Fruit fly (Drosophila melanogaster) S2 (cell line): ENCODE measurements around the gene Phlpp.

Experiments used
- CG8478 ChIP-seq: fragments of >200 bp; optimal IDR thresholded peaks from 2 replicates; lab custom pipeline; 2018
- CTCF ChIP-seq, 2 experiments: fragments of >200 bp; optimal IDR thresholded peaks; 2 replicates each; lab custom pipeline; 2018

Phlpp gene

DNA sequence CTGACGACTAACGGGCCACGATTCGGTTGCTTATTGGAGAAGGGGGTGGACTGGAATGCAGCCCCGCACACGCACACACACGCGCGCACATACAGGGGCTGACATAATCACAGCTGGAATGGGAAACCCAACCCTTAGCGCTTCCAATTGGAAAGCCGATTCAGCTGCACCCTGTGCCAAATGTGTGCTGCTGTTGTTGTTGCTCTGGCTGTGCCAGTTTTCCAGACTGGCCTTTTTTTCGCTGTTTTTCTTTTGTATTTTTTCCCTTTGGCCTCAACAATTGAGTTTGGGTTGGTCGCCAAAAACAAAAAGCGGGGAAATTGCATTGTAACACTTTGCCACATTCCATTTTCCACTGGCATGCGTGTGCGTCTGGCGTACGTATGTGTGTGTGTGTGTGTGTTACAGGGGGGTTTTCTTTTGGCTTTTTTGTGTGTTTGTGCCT, 24.4 kb downstream of the Phlpp start:
- TF ChIP-seq CG8478 (no peak), CTCF (optimal IDR thresholded peaks at IDR 0.05; lab: Kevin White, UChicago) (no peak)

- TF ChIP-seq CG8478 = no peak
- TF ChIP-seq CTCF (optimal IDR thresholded peaks at IDR 0.05; lab: Kevin White, UChicago) = no peak
Measured at dm6 chr2L:19088895-19089294, 30.0 kb downstream of the Phlpp start.

DNA sequence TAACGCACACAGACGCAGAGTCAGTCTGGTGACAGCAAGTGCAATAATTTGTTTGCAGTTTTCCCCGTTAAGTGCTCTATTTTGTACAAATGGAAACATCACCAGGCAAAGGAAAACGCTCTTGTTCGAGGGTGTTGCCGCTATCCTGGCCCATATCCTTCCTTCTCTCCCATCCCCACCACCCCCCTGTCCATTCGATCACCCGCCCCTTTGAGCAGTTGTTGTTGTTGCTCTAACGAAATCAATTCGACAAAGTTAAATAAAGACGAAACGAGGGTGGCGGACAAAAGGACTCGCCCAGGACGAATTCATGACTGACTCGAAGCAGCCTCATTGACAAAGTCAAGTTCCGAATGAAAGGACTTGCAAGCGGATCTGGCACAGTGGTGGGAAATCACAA, 30.5 kb downstream of the Phlpp start:
- TF ChIP-seq CG8478 = no peak
- no peak for TF ChIP-seq CTCF (optimal IDR thresholded peaks at IDR 0.05; lab: Kevin White, UChicago)

DNA sequence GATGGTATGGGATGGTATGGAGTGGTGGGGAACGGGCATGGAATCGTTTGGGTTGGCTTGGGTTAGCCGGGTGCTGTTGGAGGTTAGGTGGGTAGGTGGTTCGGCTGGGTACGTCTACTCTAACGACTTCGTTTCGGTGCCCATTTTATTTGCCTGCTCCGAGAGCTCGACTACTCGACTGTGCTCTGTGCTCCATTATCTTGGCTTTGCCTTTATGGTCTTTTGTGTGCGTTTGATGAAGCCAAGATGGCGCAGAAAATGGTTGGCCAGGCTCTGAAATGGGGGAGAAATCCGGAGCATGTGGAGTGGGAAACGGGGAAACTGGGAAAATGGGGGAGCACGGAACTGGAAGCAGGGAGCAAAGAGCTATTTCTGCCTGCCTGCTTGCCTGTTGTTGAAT, 34.9 kb downstream of the Phlpp start:
- TF ChIP-seq CTCF (optimal IDR thresholded peaks at IDR 0.05; lab: Kevin White, UChicago) (no peak), CG8478 (no peak)

dm6 chr2L:19096361-19096760, 37.4 kb downstream of the Phlpp start:
- TF ChIP-seq CG8478 (no peak), CTCF (optimal IDR thresholded peaks at IDR 0.05; lab: Kevin White, UChicago) (no peak)

- no peak for TF ChIP-seq CTCF (optimal IDR thresholded peaks at IDR 0.05; lab: Kevin White, UChicago)
- TF ChIP-seq CG8478 = no peak
Measured at dm6 chr2L:19097374-19097773, 38.4 kb downstream of the Phlpp start.

DNA sequence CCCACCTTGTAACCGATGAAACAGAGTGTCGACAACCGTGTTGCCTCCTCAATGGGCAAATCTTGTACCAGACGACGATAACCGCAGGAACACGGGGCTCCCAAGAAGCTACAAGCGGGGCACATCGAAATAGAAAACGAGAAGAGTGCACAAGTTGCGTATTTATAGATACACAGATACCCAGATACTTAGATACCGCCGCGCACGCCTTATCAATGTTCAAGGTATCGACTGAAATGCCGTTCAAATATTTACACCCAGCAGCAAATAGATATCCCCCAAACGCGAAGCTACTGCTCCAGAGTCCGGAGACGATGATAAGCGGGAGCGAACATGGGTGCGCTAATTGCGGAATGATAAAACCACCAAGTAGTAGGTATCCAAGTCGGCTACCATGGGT, 39.7 kb downstream of the Phlpp start:
- TF ChIP-seq CTCF (optimal IDR thresholded peaks at IDR 0.05; lab: Kevin White, UChicago) (no peak), CG8478 (no peak)

- TF ChIP-seq CG8478 = no peak
- no peak for TF ChIP-seq CTCF (optimal IDR thresholded peaks at IDR 0.05; lab: Kevin White, UChicago)
Measured at dm6 chr2L:19101744-19102143, 42.8 kb downstream of the Phlpp start, which contains the start of the genes CG17344 and CG43731. CG17344 (plus strand) TSS chr2L:19102044. CG43731 (plus strand) TSS chr2L:19102044.

dm6 chr2L:19103176-19103921, 44.4 kb downstream of the Phlpp start:
- TF ChIP-seq CTCF (optimal IDR thresholded peaks at IDR 0.05; lab: Kevin White, UChicago) (no peak), CG8478 (no peak)

dm6 chr2L:19104383-19104782, 45.5 kb downstream of the Phlpp start:
- TF ChIP-seq CTCF (optimal IDR thresholded peaks at IDR 0.05; lab: Kevin White, UChicago) = no peak
- no peak for TF ChIP-seq CG8478

DNA sequence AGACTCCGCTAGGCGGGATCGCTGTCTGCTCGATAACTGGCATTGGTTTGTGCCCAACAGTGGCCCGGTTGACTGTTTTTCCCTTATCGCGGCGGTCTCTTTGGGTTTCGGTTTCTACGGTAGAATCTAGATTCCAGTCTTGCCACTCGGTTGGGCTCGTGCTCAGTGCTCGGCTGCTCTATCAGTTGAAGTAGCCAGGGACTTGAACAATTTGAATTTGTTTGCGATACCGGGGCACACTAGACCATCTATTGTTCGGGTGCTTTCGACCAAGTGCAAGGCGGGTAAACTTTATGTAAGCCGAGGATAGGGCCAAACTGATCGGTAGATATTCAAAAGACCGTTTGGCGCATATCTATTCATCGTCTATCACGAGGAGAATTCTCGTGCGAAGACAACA, 47.3 kb downstream of the Phlpp start:
- TF ChIP-seq CG8478 (no peak), CTCF (optimal IDR thresholded peaks at IDR 0.05; lab: Kevin White, UChicago) (no peak)

- TF ChIP-seq CG8478 (no peak), CTCF (optimal IDR thresholded peaks at IDR 0.05; lab: Kevin White, UChicago) (no peak)
Measured at dm6 chr2L:19108377-19108876, 49.5 kb downstream of the Phlpp start, which contains the start of gene Lim3. Lim3 (minus strand) TSS chr2L:19108427.

- TF ChIP-seq CTCF (optimal IDR thresholded peaks at IDR 0.05; lab: Kevin White, UChicago) = no peak
- no peak for TF ChIP-seq CG8478
Measured at dm6 chr2L:19109625-19110204, 50.8 kb downstream of the Phlpp start, which contains the start of gene amd. amd (plus strand) TSS chr2L:19110154.

- TF ChIP-seq CTCF (optimal IDR thresholded peaks at IDR 0.05; lab: Kevin White, UChicago) (no peak), CG8478 (no peak)
Measured at dm6 chr2L:19111137-19111536, 52.2 kb downstream of the Phlpp start.

- TF ChIP-seq CG8478 (no peak), CTCF (optimal IDR thresholded peaks at IDR 0.05; lab: Kevin White, UChicago) (no peak)
Measured at dm6 chr2L:19111729-19112128, 52.8 kb downstream of the Phlpp start.

dm6 chr2L:19112200-19112599, 53.3 kb downstream of the Phlpp start:
- TF ChIP-seq CTCF (optimal IDR thresholded peaks at IDR 0.05; lab: Kevin White, UChicago) (no peak), CG8478 (no peak)
